Fruit fly (Drosophila melanogaster) whole organism, embryonic: ENCODE data around the gene dgt6.

Source experiments
- Aef1 ChIP-seq: fragments of 200-800 bp; sonication (Bioruptor generic); IDR thresholded peaks from 3 replicates; pipeline ENCODE4 v1.3.6; 2022; ENCODE audit warnings: missing biosample characterization, missing genetic modification characterization
- B-H1 ChIP-seq: fragments of 200-800 bp; sonication (Bioruptor generic); IDR thresholded peaks from 3 replicates; pipeline ENCODE4 v1.3.6; 2022; ENCODE audit warnings: missing biosample characterization, missing genetic modification characterization
- Bgb ChIP-seq: fragments of 200-800 bp; sonication (Bioruptor generic); IDR thresholded peaks from 2 replicates; pipeline ENCODE4 v1.3.6; 2022; ENCODE audit warnings: missing biosample characterization, missing genetic modification characterization; ENCODE audit not compliant: partially characterized antibody
- CG10979 ChIP-seq: fragments of 200-800 bp; sonication (Bioruptor generic); optimal IDR thresholded peaks from 2 replicates; lab custom pipeline; 2018; ENCODE audit warnings: missing biosample characterization, mild to moderate bottlenecking, missing genetic modification characterization, moderate library complexity
- CG11093 ChIP-seq: fragments of 200-800 bp; sonication (Bioruptor generic); IDR thresholded peaks from 3 replicates; pipeline ENCODE4 v1.3.6; 2022; ENCODE audit warnings: missing biosample characterization, missing genetic modification characterization
- CG12299 ChIP-seq: fragments of 200-800 bp; sonication (Bioruptor generic); optimal IDR thresholded peaks from 2 replicates; lab custom pipeline; 2018; ENCODE audit warnings: missing biosample characterization, mild to moderate bottlenecking, missing genetic modification characterization
- CG12391 ChIP-seq: fragments of 200-800 bp; sonication (Bioruptor generic); optimal IDR thresholded peaks from 3 replicates; lab custom pipeline; 2018; ENCODE audit warnings: missing biosample characterization, mild to moderate bottlenecking, missing genetic modification characterization, moderate library complexity
- CG15073 ChIP-seq: fragments of 200-800 bp; sonication (Bioruptor generic); optimal IDR thresholded peaks from 2 replicates; lab custom pipeline; 2016; ENCODE audit warnings: missing biosample characterization, missing genetic modification characterization
- CG15269 ChIP-seq: fragments of 200-800 bp; sonication (Bioruptor generic); optimal IDR thresholded peaks from 2 replicates; lab custom pipeline; 2018; ENCODE audit warnings: missing biosample characterization, mild to moderate bottlenecking, missing genetic modification characterization, moderate library complexity
- CG15601 ChIP-seq: fragments of 200-800 bp; sonication (Bioruptor generic); optimal IDR thresholded peaks from 3 replicates; lab custom pipeline; 2019; ENCODE audit warnings: missing biosample characterization, mild to moderate bottlenecking, missing genetic modification characterization, moderate library complexity
- CG16779 ChIP-seq: fragments of 200-800 bp; sonication (Bioruptor generic); IDR thresholded peaks from 2 replicates; pipeline ENCODE4 v1.3.6; 2022; ENCODE audit warnings: missing biosample characterization, missing genetic modification characterization
- CG16815 ChIP-seq: fragments of 200-800 bp; sonication (Bioruptor generic); optimal IDR thresholded peaks from 3 replicates; lab custom pipeline; 2017; ENCODE audit warnings: missing biosample characterization, mild to moderate bottlenecking, missing genetic modification characterization
- CG18011 ChIP-seq: fragments of 200-800 bp; sonication (Bioruptor generic); optimal IDR thresholded peaks from 2 replicates; lab custom pipeline; 2017; ENCODE audit warnings: missing biosample characterization, missing genetic modification characterization, mild to moderate bottlenecking, moderate library complexity, missing genotype
- CG18764 ChIP-seq: fragments of 200-800 bp; sonication (Bioruptor generic); optimal IDR thresholded peaks from 3 replicates; lab custom pipeline; 2016; ENCODE audit warnings: missing biosample characterization, missing genetic modification characterization
- CG2202 ChIP-seq: fragments of 200-800 bp; sonication (Bioruptor generic); optimal IDR thresholded peaks from 2 replicates; lab custom pipeline; 2018; ENCODE audit warnings: missing biosample characterization, mild to moderate bottlenecking, missing genetic modification characterization
- CG2678 ChIP-seq: fragments of 200-800 bp; sonication (Bioruptor generic); optimal IDR thresholded peaks from 3 replicates; lab custom pipeline; 2019; ENCODE audit warnings: missing biosample characterization, mild to moderate bottlenecking, missing genetic modification characterization, moderate library complexity
- CG2889 ChIP-seq: fragments of 200-800 bp; sonication (Bioruptor generic); IDR thresholded peaks from 3 replicates; pipeline ENCODE4 v1.3.6; 2022; ENCODE audit warnings: missing biosample characterization, missing genetic modification characterization
- CG32767 ChIP-seq: fragments of 200-800 bp; sonication (Bioruptor generic); IDR thresholded peaks from 2 replicates; pipeline ENCODE4 v1.3.6; 2022; ENCODE audit warnings: missing biosample characterization, missing genetic modification characterization
- CG33213 ChIP-seq: fragments of 200-800 bp; sonication (Bioruptor generic); optimal IDR thresholded peaks from 3 replicates; lab custom pipeline; 2016; ENCODE audit warnings: missing biosample characterization, missing genetic modification characterization
- CG6683 ChIP-seq: fragments of 200-800 bp; sonication (Bioruptor generic); optimal IDR thresholded peaks from 2 replicates; lab custom pipeline; 2017; ENCODE audit warnings: missing biosample characterization, mild to moderate bottlenecking, missing genetic modification characterization, missing genetic modification reagents
- CG7271 ChIP-seq: fragments of 200-800 bp; sonication (Bioruptor generic); optimal IDR thresholded peaks from 2 replicates; lab custom pipeline; 2018; ENCODE audit warnings: missing biosample characterization, mild to moderate bottlenecking, missing genetic modification characterization, moderate library complexity
- CG8765 ChIP-seq: fragments of 200-800 bp; sonication (Bioruptor generic); IDR thresholded peaks from 2 replicates; pipeline ENCODE4 v1.3.6; 2022; ENCODE audit warnings: missing biosample characterization, missing genetic modification characterization
- Dfd ChIP-seq, 2 experiments: fragments of >200 bp; optimal IDR thresholded peaks; 2 replicates each; lab custom pipeline; 2017; ENCODE audit warnings: missing biosample characterization in 2 of 2, missing genetic modification characterization in 2 of 2
- Dll ChIP-seq: fragments of 200-800 bp; sonication (Bioruptor generic); IDR thresholded peaks from 4 replicates; pipeline ENCODE4 v1.3.6; 2022; ENCODE audit warnings: missing biosample characterization, missing genetic modification characterization; ENCODE audit not compliant: partially characterized antibody
- E2f1 ChIP-seq: fragments of 200-800 bp; sonication (Bioruptor generic); IDR thresholded peaks from 2 replicates; pipeline ENCODE4 v1.3.6; 2022; ENCODE audit warnings: missing biosample characterization, missing genetic modification characterization
- HHEX ChIP-seq: fragments of 200-800 bp; sonication (Bioruptor generic); optimal IDR thresholded peaks from 3 replicates; lab custom pipeline; 2017; ENCODE audit warnings: missing biosample characterization, mild to moderate bottlenecking, missing genetic modification characterization, missing genetic modification reagents
- HmgD ChIP-seq: fragments of 200-800 bp; sonication (Bioruptor generic); optimal IDR thresholded peaks from 3 replicates; lab custom pipeline; 2016; ENCODE audit warnings: missing biosample characterization, missing genetic modification characterization
- MESR4 ChIP-seq: fragments of 200-800 bp; sonication (Bioruptor generic); optimal IDR thresholded peaks from 2 replicates; lab custom pipeline; 2018; ENCODE audit warnings: missing biosample characterization, mild to moderate bottlenecking, missing genetic modification characterization, moderate library complexity
- NfI ChIP-seq: fragments of 200-800 bp; sonication (Bioruptor generic); optimal IDR thresholded peaks from 3 replicates; lab custom pipeline; 2018; ENCODE audit warnings: missing biosample characterization, mild to moderate bottlenecking, missing genetic modification characterization, moderate library complexity
- Oaz ChIP-seq: fragments of 200-800 bp; sonication (Bioruptor generic); IDR thresholded peaks from 2 replicates; pipeline ENCODE4 v1.3.6; 2022; ENCODE audit warnings: missing biosample characterization, missing genetic modification characterization
- Optix ChIP-seq: fragments of 200-800 bp; sonication (Bioruptor generic); IDR thresholded peaks from 3 replicates; pipeline ENCODE4 v1.3.6; 2022; ENCODE audit warnings: missing biosample characterization, missing genetic modification characterization
- ac ChIP-seq: fragments of 200-800 bp; sonication (Bioruptor generic); optimal IDR thresholded peaks from 3 replicates; lab custom pipeline; 2017; ENCODE audit warnings: missing biosample characterization, mild to moderate bottlenecking, missing genetic modification characterization
- ato ChIP-seq: fragments of 200-800 bp; sonication (Bioruptor generic); IDR thresholded peaks from 2 replicates; pipeline ENCODE4 v1.3.6; 2022; ENCODE audit warnings: missing biosample characterization, missing genetic modification characterization; ENCODE audit not compliant: partially characterized antibody
- az2 ChIP-seq: fragments of 200-800 bp; sonication (Bioruptor generic); optimal IDR thresholded peaks from 3 replicates; lab custom pipeline; 2016; ENCODE audit warnings: missing biosample characterization, missing genetic modification characterization
- cas ChIP-seq: fragments of 200-800 bp; sonication (Bioruptor generic); IDR thresholded peaks from 2 replicates; pipeline ENCODE4 v1.3.6; 2022; ENCODE audit warnings: missing biosample characterization, missing genetic modification characterization
- crol ChIP-seq: fragments of 200-800 bp; sonication (Bioruptor generic); IDR thresholded peaks from 2 replicates; pipeline ENCODE4 v1.3.6; 2022; ENCODE audit warnings: missing biosample characterization, missing genetic modification characterization
- crp ChIP-seq, 2 experiments: fragments of 200-800 bp; sonication (Bioruptor generic); optimal IDR thresholded peaks; 2 replicates in 1 of 2; 3 replicates in 1 of 2; lab custom pipeline; 2017; ENCODE audit warnings: missing biosample characterization in 2 of 2, missing genetic modification characterization in 2 of 2, mild to moderate bottlenecking in 1 of 2, moderate library complexity in 1 of 2
- dpn ChIP-seq, 2 experiments: fragments of 200-800 bp; sonication (Bioruptor generic); optimal IDR thresholded peaks; 3 replicates each; lab custom pipeline; 2016; ENCODE audit warnings: missing biosample characterization in 2 of 2, missing genetic modification characterization in 2 of 2
- grn ChIP-seq: fragments of 200-800 bp; sonication (Bioruptor generic); optimal IDR thresholded peaks from 3 replicates; lab custom pipeline; 2017; ENCODE audit warnings: missing biosample characterization, missing genetic modification characterization
- her ChIP-seq: fragments of 200-800 bp; sonication (Bioruptor generic); optimal IDR thresholded peaks from 2 replicates; lab custom pipeline; 2016; ENCODE audit warnings: missing biosample characterization, missing genetic modification characterization
- mirr ChIP-seq: fragments of 200-800 bp; sonication (Bioruptor generic); optimal IDR thresholded peaks from 3 replicates; lab custom pipeline; 2018; ENCODE audit warnings: missing biosample characterization, mild to moderate bottlenecking, missing genetic modification characterization
- sc ChIP-seq, 3 experiments: fragments of >200 bp in 2 of 3; fragments of 200-800 bp in 1 of 3; sonication (Bioruptor generic) in 1 of 3; optimal IDR thresholded peaks; 2 replicates in 2 of 3; 3 replicates in 1 of 3; lab custom pipeline; 2017; ENCODE audit warnings: mild to moderate bottlenecking in 1 of 3, missing biosample characterization in 1 of 3, missing genetic modification characterization in 1 of 3, missing genetic modification reagents in 1 of 3
- sim ChIP-seq: fragments of 200-800 bp; sonication (Bioruptor generic); IDR thresholded peaks from 2 replicates; pipeline ENCODE4 v1.3.6; 2022; ENCODE audit warnings: missing biosample characterization, missing genetic modification characterization
- so ChIP-seq: fragments of 200-800 bp; sonication (Bioruptor generic); IDR thresholded peaks from 3 replicates; pipeline ENCODE4 v1.3.6; 2022; ENCODE audit warnings: missing biosample characterization, missing genetic modification characterization
- sqz ChIP-seq: fragments of 200-800 bp; sonication (Bioruptor generic); optimal IDR thresholded peaks from 3 replicates; lab custom pipeline; 2018; ENCODE audit warnings: missing biosample characterization, mild to moderate bottlenecking, missing genetic modification characterization
- tap ChIP-seq: fragments of 200-800 bp; optimal IDR thresholded peaks from 3 replicates; lab custom pipeline; 2019; ENCODE audit warnings: missing biosample characterization, mild to moderate bottlenecking, missing genetic modification characterization, moderate library complexity
- tna ChIP-seq: fragments of 200-800 bp; sonication (Bioruptor generic); IDR thresholded peaks from 2 replicates; pipeline ENCODE4 v1.3.6; 2022; ENCODE audit warnings: missing biosample characterization, missing genetic modification characterization; ENCODE audit not compliant: partially characterized antibody
- usp ChIP-seq: fragments of >200 bp; optimal IDR thresholded peaks from 2 replicates; lab custom pipeline; 2017; ENCODE audit warnings: missing biosample characterization, missing genetic modification characterization
- zen ChIP-seq: fragments of 200-800 bp; sonication (Bioruptor generic); optimal IDR thresholded peaks from 3 replicates; lab custom pipeline; 2018; ENCODE audit warnings: missing biosample characterization, mild to moderate bottlenecking, missing genetic modification characterization, moderate library complexity
- zfh1 ChIP-seq: fragments of 200-800 bp; sonication (Bioruptor generic); IDR thresholded peaks from 3 replicates; pipeline ENCODE4 v1.3.6; 2022; ENCODE audit warnings: missing biosample characterization, missing genetic modification characterization

The dgt6 gene

DNA sequence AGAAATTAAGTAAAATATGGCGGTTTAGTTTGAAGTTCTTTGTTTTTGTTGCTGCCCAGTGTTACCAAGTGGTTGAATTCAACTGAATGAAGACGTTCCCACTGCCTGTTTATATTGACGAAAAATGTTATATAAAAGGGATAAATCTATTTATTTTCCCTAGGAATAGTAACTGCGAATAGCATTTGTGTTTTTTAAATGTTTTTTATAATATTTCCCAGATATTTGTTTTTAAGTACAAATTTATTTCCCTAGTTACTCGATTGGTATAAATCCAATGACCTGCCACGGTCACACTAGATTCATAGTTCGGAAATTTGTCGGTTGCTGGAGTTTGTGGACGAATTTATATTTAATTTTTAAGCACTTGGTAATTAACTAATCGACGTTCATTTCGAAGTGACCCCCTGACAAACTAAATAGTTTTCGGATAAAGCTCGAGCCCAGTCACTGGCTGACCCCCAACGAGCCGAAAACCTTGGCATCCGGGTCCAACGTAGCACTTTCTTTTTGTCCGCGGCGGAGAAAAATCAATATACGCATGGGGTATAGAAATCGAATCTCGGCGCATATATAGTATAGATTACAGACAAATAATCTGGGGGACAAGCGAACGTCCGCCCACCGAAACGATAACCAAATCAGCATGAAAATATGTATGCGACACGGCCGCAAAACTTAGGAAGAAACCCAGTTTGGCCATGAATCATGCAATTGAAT, at the start of gene dgt6, which contains the start of gene Vha100-1 (continued):
- TF ChIP-seq CG32767 (GFP tag; lab: Robert Waterston, UW), result no peak
- TF ChIP-seq zfh1 (GFP tag; lab: Robert Waterston, UW), result no peak
- no peak for TF ChIP-seq CG2889 (GFP tag; lab: Robert Waterston, UW)
- no peak for TF ChIP-seq sc (optimal IDR thresholded peaks at IDR 0.05; lab: Kevin White, UChicago)
- no peak for TF ChIP-seq sc (GFP tag; optimal IDR thresholded peaks at IDR 0.05; lab: Kevin White, UChicago)
- TF ChIP-seq Oaz (GFP tag; lab: Robert Waterston, UW), result no peak
- no peak for TF ChIP-seq HmgD
- TF ChIP-seq ato, result no peak
- no peak for TF ChIP-seq crol
- peak; percentile 9 for TF ChIP-seq CG10979
- peak; percentile 15 for TF ChIP-seq CG12299 (tag; lab: Kevin White, UChicago)
- TF ChIP-seq CG33213 (GFP tag; lab: Kevin White, UChicago), result no peak
- no peak for TF ChIP-seq Optix (GFP tag; lab: Robert Waterston, UW)
- TF ChIP-seq HHEX (GFP tag; lab: Kevin White, UChicago), result no peak
- no peak for TF ChIP-seq CG7271 (tag; lab: Kevin White, UChicago)
- no peak for TF ChIP-seq Dll (GFP tag; lab: Robert Waterston, UW)
- TF ChIP-seq tap, result no peak
- no peak for TF ChIP-seq CG15269 (tag; lab: Kevin White, UChicago)
- TF ChIP-seq Dfd (GFP tag; optimal IDR thresholded peaks at IDR 0.05; lab: Kevin White, UChicago), result no peak
- TF ChIP-seq zen, result no peak
- TF ChIP-seq so, result no peak
- TF ChIP-seq az2, result no peak
- TF ChIP-seq cas (GFP tag; lab: Robert Waterston, UW), result no peak
- TF ChIP-seq MESR4, result peak; percentile 69
- no peak for TF ChIP-seq her (GFP tag; lab: Kevin White, UChicago)
- no peak for TF ChIP-seq E2f1 (GFP tag; lab: Robert Waterston, UW)
- TF ChIP-seq ac, result no peak
- TF ChIP-seq crp (GFP tag; optimal IDR thresholded peaks at IDR 0.05; lab: Kevin White, UChicago), result peak in 1 of 2 experiments; percentile 9
- no peak for TF ChIP-seq CG6683 (GFP tag; lab: Kevin White, UChicago)
- no peak for TF ChIP-seq sqz (GFP tag; lab: Kevin White, UChicago)
- no peak for TF ChIP-seq B-H1 (GFP tag; lab: Robert Waterston, UW)
- no peak for TF ChIP-seq NfI (GFP tag; lab: Kevin White, UChicago)
- TF ChIP-seq CG8765 (GFP tag; lab: Robert Waterston, UW), result no peak
- TF ChIP-seq CG16815, result no peak
- TF ChIP-seq CG11093 (GFP tag; lab: Robert Waterston, UW), result no peak
- TF ChIP-seq CG16779 (GFP tag; lab: Robert Waterston, UW), result no peak
- TF ChIP-seq CG12391 (tag; lab: Kevin White, UChicago), result peak; percentile 62
- no peak for TF ChIP-seq Bgb
- no peak for TF ChIP-seq CG18764 (GFP tag; lab: Kevin White, UChicago)
- TF ChIP-seq tna (GFP tag; lab: Robert Waterston, UW), result no peak
- peak in 1 of 2 experiments; percentile 8 for TF ChIP-seq dpn (GFP tag; optimal IDR thresholded peaks at IDR 0.05; lab: Kevin White, UChicago)
- peak; percentile 89 for TF ChIP-seq Aef1
- TF ChIP-seq CG15073 (GFP tag; lab: Kevin White, UChicago), result no peak
- no peak for TF ChIP-seq CG2678 (tag; lab: Kevin White, UChicago)
- TF ChIP-seq grn, result no peak
- no peak for TF ChIP-seq usp (GFP tag; lab: Kevin White, UChicago)
- TF ChIP-seq CG2202, result no peak
- TF ChIP-seq mirr (GFP tag; lab: Kevin White, UChicago), result no peak
- no peak for TF ChIP-seq CG15601 (tag; lab: Kevin White, UChicago)
- TF ChIP-seq CG18011 (GFP tag; lab: Kevin White, UChicago), result no peak
- TF ChIP-seq sim, result no peak
